Fruit fly (Drosophila melanogaster): ENCODE results near the gene Sec20.

dm6 chr3R:5821750-5822149 is 2.6 kb downstream of the Sec20 start, which contains the start of gene CG46303:
- TF ChIP-seq Ets96B (tag; optimal IDR thresholded peaks at IDR 0.05) (no peak), cyc (GFP tag; optimal IDR thresholded peaks at IDR 0.05) (no peak), topi (GFP tag; optimal IDR thresholded peaks at IDR 0.05) (no peak), Ets21C (GFP tag; optimal IDR thresholded peaks at IDR 0.05) (no peak), Blimp-1 (GFP tag; optimal IDR thresholded peaks at IDR 0.05) (no peak)

All from whole organism, prepupa.